Fruit fly (Drosophila melanogaster) Kc167 (cell line): ENCODE results near the gene Brr2.
A peak's percentile ranks its signal among the peaks of the same experiment; 100 is the strongest.

Experiments
- Myc ChIP-seq: fragments of >200 bp; optimal IDR thresholded peaks from 2 replicates; lab custom pipeline; 2017; ENCODE audit warnings: missing external identifiers
- Sin3A ChIP-seq: fragments of >200 bp; optimal IDR thresholded peaks from 2 replicates; lab custom pipeline; 2018; ENCODE audit warnings: missing external identifiers
- h ChIP-seq: fragments of >200 bp; optimal IDR thresholded peaks from 3 replicates; lab custom pipeline; 2018; ENCODE audit warnings: missing external identifiers
- insv ChIP-seq: fragments of >200 bp; optimal IDR thresholded peaks from 3 replicates; lab custom pipeline; 2018; ENCODE audit warnings: missing external identifiers
- psq ChIP-seq: fragments of >200 bp; optimal IDR thresholded peaks from 2 replicates; lab custom pipeline; 2017; ENCODE audit warnings: missing external identifiers
- ttk ChIP-seq: sonication (Bioruptor generic); optimal IDR thresholded peaks from 2 replicates; lab custom pipeline; 2017; ENCODE audit warnings: missing external identifiers

Gene Brr2

dm6 chr3L:15967588-15968500, at the start of gene Brr2, which contains the start of gene CG10516:
Brr2 (minus strand) TSS chr3L:15967872.
CG10516 (plus strand) TSS chr3L:15968204.
- no peak for TF ChIP-seq Myc
- TF ChIP-seq Sin3A (lab: Kevin White, UChicago) = no peak
- no peak for TF ChIP-seq insv (lab: Kevin White, UChicago)
- no peak for TF ChIP-seq ttk (lab: Kevin White, UChicago)

dm6 chr3L:16016911-16017310, 49.2 kb upstream of the Brr2 start:
- TF ChIP-seq Myc = no peak
- no peak for TF ChIP-seq insv (lab: Kevin White, UChicago)
- no peak for TF ChIP-seq ttk (lab: Kevin White, UChicago)
- no peak for TF ChIP-seq Sin3A (lab: Kevin White, UChicago)
- TF ChIP-seq psq (lab: Kevin White, UChicago) = no peak
- TF ChIP-seq h (lab: Kevin White, UChicago) = no peak

dm6 chr3L:16015765-16016760, 48.4 kb upstream of the Brr2 start:
- TF ChIP-seq h (lab: Kevin White, UChicago) = no peak
- no peak for TF ChIP-seq Myc
- no peak for TF ChIP-seq psq (lab: Kevin White, UChicago)
- TF ChIP-seq insv (lab: Kevin White, UChicago) = no peak
- TF ChIP-seq ttk (lab: Kevin White, UChicago) = no peak
- no peak for TF ChIP-seq Sin3A (lab: Kevin White, UChicago)

dm6 chr3L:16014515-16014914, 46.8 kb upstream of the Brr2 start:
- no peak for TF ChIP-seq psq (lab: Kevin White, UChicago)
- no peak for TF ChIP-seq ttk (lab: Kevin White, UChicago)

- TF ChIP-seq ttk (lab: Kevin White, UChicago) (no peak), Sin3A (lab: Kevin White, UChicago) (no peak), h (lab: Kevin White, UChicago) (no peak), psq (lab: Kevin White, UChicago) (no peak), insv (lab: Kevin White, UChicago) (no peak), Myc (no peak)
These were observed 45.7 kb upstream of the Brr2 start for dm6 chr3L:16013198-16013982.

- TF ChIP-seq h (lab: Kevin White, UChicago) (no peak), Sin3A (lab: Kevin White, UChicago) (no peak), Myc (no peak), psq (lab: Kevin White, UChicago) (no peak), ttk (lab: Kevin White, UChicago) (no peak), insv (lab: Kevin White, UChicago) (no peak)
These were observed 44.8 kb upstream of the Brr2 start for dm6 chr3L:16012315-16012950.

- no peak for TF ChIP-seq insv (lab: Kevin White, UChicago)
These were observed 43.9 kb upstream of the Brr2 start, which contains the start of gene mib1 for dm6 chr3L:16011319-16012210. mib1 (minus strand) TSS chr3L:16011812.

- TF ChIP-seq Sin3A (lab: Kevin White, UChicago) = no peak
- no peak for TF ChIP-seq Myc
- no peak for TF ChIP-seq ttk (lab: Kevin White, UChicago)
- no peak for TF ChIP-seq h (lab: Kevin White, UChicago)
- no peak for TF ChIP-seq insv (lab: Kevin White, UChicago)
- no peak for TF ChIP-seq psq (lab: Kevin White, UChicago)
These were observed 42.5 kb upstream of the Brr2 start for dm6 chr3L:16010176-16010575.

dm6 chr3L:16004401-16005237, 36.9 kb upstream of the Brr2 start, which contains the start of the genes hzg and mRpS31:
hzg (minus strand) TSS chr3L:16004736.
mRpS31 (plus strand) TSS chr3L:16005193.
- TF ChIP-seq ttk (lab: Kevin White, UChicago) (no peak), psq (lab: Kevin White, UChicago) (peak; percentile 14), Myc (no peak)
